Fruit fly (Drosophila melanogaster): Measurements from ENCODE around the gene Kal1.

Gene Kal1

DNA sequence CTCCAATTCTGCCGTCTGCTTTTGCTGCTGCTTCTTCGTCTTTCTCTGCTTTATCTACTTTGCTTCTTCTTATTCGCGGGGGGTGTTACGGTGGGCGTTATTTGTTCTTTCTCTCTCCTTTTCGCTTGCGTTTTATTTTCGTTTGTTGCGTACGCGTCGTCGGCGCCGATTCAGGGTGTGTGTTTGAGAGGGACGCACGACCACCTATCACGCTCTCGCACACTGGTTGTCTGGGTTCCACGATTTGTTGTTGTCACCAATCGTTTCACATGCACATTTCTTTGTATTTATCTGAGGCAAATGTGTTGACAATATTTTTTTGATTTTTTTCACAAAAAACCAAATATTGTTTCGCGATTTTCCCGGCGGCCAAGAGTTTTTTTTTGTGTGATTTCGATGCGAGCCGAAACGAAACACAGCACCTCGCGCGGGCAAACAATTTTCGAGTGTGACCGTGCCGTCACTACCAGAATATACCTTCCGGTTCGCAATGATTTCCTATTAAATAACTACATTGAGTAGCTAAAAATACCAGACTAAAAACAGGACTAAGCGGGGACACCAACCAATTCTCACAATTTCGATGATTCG is 35.8 kb upstream of the Kal1 start, which contains the start of gene Syx1A:
TSS of gene Syx1A (minus strand) at position 452 of the 591 bp plus-strand sequence.
- TF ChIP-seq vri (GFP tag; optimal IDR thresholded peaks at IDR 0.05), result peak; percentile 21
- TF ChIP-seq Eip78C (GFP tag), result peak; percentile 23
- TF ChIP-seq Sox15 (GFP tag; optimal IDR thresholded peaks at IDR 0.05), result no peak
- peak; percentile 12 for TF ChIP-seq CG32006 (GFP tag; optimal IDR thresholded peaks at IDR 0.05)
- no peak for TF ChIP-seq CG6163 (GFP tag; IDR thresholded peaks at IDR 0.05)
- TF ChIP-seq net (GFP tag; optimal IDR thresholded peaks at IDR 0.05), result no peak
- TF ChIP-seq fd85E (GFP tag; optimal IDR thresholded peaks at IDR 0.05), result peak; percentile 35
- TF ChIP-seq CG9139 (GFP tag; optimal IDR thresholded peaks at IDR 0.05), result no peak
- TF ChIP-seq Ets96B (tag; optimal IDR thresholded peaks at IDR 0.05), result no peak
- peak; percentile 18 to 34 for TF ChIP-seq ss (GFP tag; optimal IDR thresholded peaks at IDR 0.05)
- TF ChIP-seq salr (GFP tag; optimal IDR thresholded peaks at IDR 0.05), result no peak
- no peak for TF ChIP-seq CG11902 (GFP tag; optimal IDR thresholded peaks at IDR 0.05)
- peak; percentile 61 for TF ChIP-seq CG6854 (GFP tag; optimal IDR thresholded peaks at IDR 0.05)
- peak; percentile 27 for TF ChIP-seq topi (GFP tag; optimal IDR thresholded peaks at IDR 0.05)
- TF ChIP-seq CG15336 (GFP tag; IDR thresholded peaks at IDR 0.05), result no peak
- TF ChIP-seq Ets21C (GFP tag; optimal IDR thresholded peaks at IDR 0.05), result no peak
- TF ChIP-seq dac (GFP tag; optimal IDR thresholded peaks at IDR 0.05), result no peak
- TF ChIP-seq CG7368 (GFP tag; optimal IDR thresholded peaks at IDR 0.05), result no peak
- peak; percentile 39 for TF ChIP-seq esn (GFP tag; optimal IDR thresholded peaks at IDR 0.05)
- TF ChIP-seq fd59A (GFP tag; optimal IDR thresholded peaks at IDR 0.05), result no peak
- no peak for TF ChIP-seq Eip93F (GFP tag; optimal IDR thresholded peaks at IDR 0.05)
- peak; percentile 47 for TF ChIP-seq Sox14 (GFP tag; optimal IDR thresholded peaks at IDR 0.05)
- TF ChIP-seq acj6 (GFP tag; optimal IDR thresholded peaks at IDR 0.05), result no peak
- TF ChIP-seq Hr4 (GFP tag; optimal IDR thresholded peaks at IDR 0.05), result no peak
- TF ChIP-seq eg (GFP tag; IDR thresholded peaks at IDR 0.05), result no peak
- no peak for TF ChIP-seq Hr38 (GFP tag; optimal IDR thresholded peaks at IDR 0.05)
- no peak for TF ChIP-seq Gug (GFP tag; IDR thresholded peaks at IDR 0.05)
- no peak for TF ChIP-seq CG8632 (GFP tag; optimal IDR thresholded peaks at IDR 0.05)
- TF ChIP-seq CG10669 (GFP tag; optimal IDR thresholded peaks at IDR 0.05), result no peak
- peak; percentile 8 for TF ChIP-seq Eip75B (GFP tag; optimal IDR thresholded peaks at IDR 0.05)
- TF ChIP-seq CG6276 (GFP tag; optimal IDR thresholded peaks at IDR 0.05), result peak; percentile 22
- no peak for TF ChIP-seq CG8119 (GFP tag; IDR thresholded peaks at IDR 0.05)
- no peak for TF ChIP-seq achi (GFP tag; optimal IDR thresholded peaks at IDR 0.05)
- TF ChIP-seq lz (GFP tag; optimal IDR thresholded peaks at IDR 0.05), result no peak
- TF ChIP-seq CG31627 (GFP tag; optimal IDR thresholded peaks at IDR 0.05), result no peak
- TF ChIP-seq cyc (GFP tag; optimal IDR thresholded peaks at IDR 0.05), result no peak
- peak; percentile 2 for TF ChIP-seq Sox102F (GFP tag; optimal IDR thresholded peaks at IDR 0.05)
- no peak for TF ChIP-seq Hr39 (GFP tag; optimal IDR thresholded peaks at IDR 0.05)
- TF ChIP-seq CG11294 (GFP tag; IDR thresholded peaks at IDR 0.05), result no peak
- peak; percentile 61 for TF ChIP-seq CG16779 (tag; optimal IDR thresholded peaks at IDR 0.05)
- TF ChIP-seq dsx (GFP tag; optimal IDR thresholded peaks at IDR 0.05; ENCODE audit: poor library complexity, severe bottlenecking), result no peak
- TF ChIP-seq svp (GFP tag), result no peak
- no peak for TF ChIP-seq CG10631 (GFP tag; optimal IDR thresholded peaks at IDR 0.05)
- no peak for TF ChIP-seq spab (GFP tag; optimal IDR thresholded peaks at IDR 0.05)
- no peak for TF ChIP-seq CG11762 (GFP tag; optimal IDR thresholded peaks at IDR 0.05; ENCODE audit: insufficient read depth)
- no peak for TF ChIP-seq CG4318 (GFP tag; optimal IDR thresholded peaks at IDR 0.05)
- TF ChIP-seq CG8319 (GFP tag; optimal IDR thresholded peaks at IDR 0.05), result no peak
- TF ChIP-seq Blimp-1 (GFP tag; optimal IDR thresholded peaks at IDR 0.05), result no peak
- TF ChIP-seq CG3032 (tag; optimal IDR thresholded peaks at IDR 0.05), result no peak
- TF ChIP-seq CG6808 (GFP tag; optimal IDR thresholded peaks at IDR 0.05), result peak; percentile 7
- peak; percentile 37 for TF ChIP-seq CG34406 (GFP tag; optimal IDR thresholded peaks at IDR 0.05)
- TF ChIP-seq CG3919 (GFP tag; optimal IDR thresholded peaks at IDR 0.05), result peak; percentile 27

Data from whole organism, prepupa.